Worm (Caenorhabditis elegans) whole organism, young adult: ENCODE data around the gene tbg-1.

Experiments used
- B0035.1 ChIP-seq: sonication (generic microtip); optimal IDR thresholded peaks from 2 replicates; lab custom pipeline; 2016; ENCODE audit warnings: missing genetic modification characterization, mild to moderate bottlenecking, missing compliant biosample characterization, missing genotype, missing genetic modification reagents
- B0261.1 ChIP-seq: sonication (generic microtip); optimal IDR thresholded peaks from 2 replicates; lab custom pipeline; 2016; ENCODE audit warnings: mild to moderate bottlenecking, missing genetic modification characterization, moderate library complexity, missing compliant biosample characterization
- C17E4.6 ChIP-seq: fragments of 200-800 bp; sonication (Bioruptor generic); IDR thresholded peaks from 2 replicates; pipeline ENCODE4 v1.3.6; 2022; ENCODE audit warnings: missing genetic modification reagents, missing genetic modification characterization, missing compliant biosample characterization
- D2030.7 ChIP-seq: fragments of 200-800 bp; sonication (Bioruptor generic); IDR thresholded peaks from 2 replicates; pipeline ENCODE4 v1.3.6; 2022; ENCODE audit warnings: missing genetic modification reagents, missing genetic modification characterization, missing compliant biosample characterization
- F10E7.11 ChIP-seq: sonication (generic microtip); optimal IDR thresholded peaks from 2 replicates; lab custom pipeline; 2017; ENCODE audit warnings: mild to moderate bottlenecking, missing genetic modification characterization, moderate library complexity, missing compliant biosample characterization
- F23B12.7 ChIP-seq: sonication (generic microtip); optimal IDR thresholded peaks from 2 replicates; lab custom pipeline; 2017; ENCODE audit warnings: missing genetic modification characterization, mild to moderate bottlenecking, missing compliant biosample characterization, antibody characterized with exemption, moderate library complexity; ENCODE audit not compliant: insufficient read depth
- F39B2.1 ChIP-seq: fragments of 200-800 bp; sonication (Bioruptor generic); IDR thresholded peaks from 2 replicates; pipeline ENCODE4 v1.3.6; 2022; ENCODE audit warnings: missing genetic modification reagents, missing genetic modification characterization, missing compliant biosample characterization
- K11D2.4 ChIP-seq: fragments of 200-800 bp; sonication (Bioruptor generic); IDR thresholded peaks from 2 replicates; pipeline ENCODE4 v1.3.6; 2022; ENCODE audit warnings: missing genetic modification reagents, missing genetic modification characterization, missing compliant biosample characterization
- T07F8.4 ChIP-seq: sonication (generic microtip); optimal IDR thresholded peaks from 2 replicates; lab custom pipeline; 2016; ENCODE audit warnings: mild to moderate bottlenecking, missing genetic modification characterization, moderate library complexity, missing compliant biosample characterization
- T26A5.8 ChIP-seq: sonication (generic microtip); optimal IDR thresholded peaks from 2 replicates; lab custom pipeline; 2016; ENCODE audit warnings: missing genetic modification characterization, missing compliant biosample characterization
- Y56A3A.18 ChIP-seq: fragments of 200-800 bp; sonication (Bioruptor generic); IDR thresholded peaks from 2 replicates; pipeline ENCODE4 v1.3.6; 2022; ENCODE audit warnings: missing genetic modification reagents, missing genetic modification characterization, missing compliant biosample characterization
- Y67H2A.10 ChIP-seq: fragments of 200-800 bp; sonication (Bioruptor generic); conservative IDR thresholded peaks from 2 replicates; pipeline ENCODE4 v1.3.6; 2022; ENCODE audit warnings: missing genetic modification reagents, missing genetic modification characterization, missing compliant biosample characterization
- Y79H2A.3 ChIP-seq: fragments of 200-800 bp; sonication (Bioruptor generic); conservative IDR thresholded peaks from 2 replicates; pipeline ENCODE4 v1.3.6; 2022; ENCODE audit warnings: missing genetic modification reagents, missing genetic modification characterization, missing compliant biosample characterization
- akir-1 ChIP-seq: fragments of 200-800 bp; sonication (Bioruptor generic); optimal IDR thresholded peaks from 2 replicates; lab custom pipeline; 2018; ENCODE audit warnings: mild to moderate bottlenecking, missing genetic modification characterization, moderate library complexity, missing compliant biosample characterization
- ama-1 ChIP-seq, 3 experiments: fragments of 150-350 bp in 1 of 3; sonication (generic microtip) in 2 of 3; optimal IDR thresholded peaks; 2 replicates each; lab custom pipeline; 2014 to 2018; ENCODE audit warnings: missing biosample characterization in 2 of 3, missing genetic modification characterization in 2 of 3, missing genetic modification reagents in 2 of 3
- aptf-3 ChIP-seq: fragments of 200-800 bp; sonication (Bioruptor generic); IDR thresholded peaks from 2 replicates; pipeline ENCODE4 v1.3.6; 2022; ENCODE audit warnings: missing genetic modification characterization, missing compliant biosample characterization
- atf-7 ChIP-seq: sonication (generic microtip); optimal IDR thresholded peaks from 2 replicates; lab custom pipeline; 2017; ENCODE audit warnings: mild to moderate bottlenecking, missing genetic modification characterization, missing compliant biosample characterization
- bed-1 ChIP-seq: fragments of 200-800 bp; sonication (Bioruptor generic); IDR thresholded peaks from 2 replicates; pipeline ENCODE4 v1.3.6; 2022; ENCODE audit warnings: missing genetic modification reagents, missing genetic modification characterization, missing compliant biosample characterization
- bed-2 ChIP-seq: fragments of 200-800 bp; sonication (Bioruptor generic); IDR thresholded peaks from 2 replicates; pipeline ENCODE4 v1.3.6; 2022; ENCODE audit warnings: missing genetic modification reagents, missing genetic modification characterization, missing compliant biosample characterization
- cebp-1 ChIP-seq, 2 experiments: fragments of 200-800 bp in 1 of 2; sonication (Bioruptor generic) in 1 of 2; sonication (generic microtip) in 1 of 2; IDR thresholded peaks in 1 of 2; optimal IDR thresholded peaks in 1 of 2; 2 replicates each; pipeline versions ENCODE4 v1.3.6 to Lab custom; 2017 to 2022; ENCODE audit warnings: missing compliant biosample characterization in 2 of 2, missing genetic modification characterization in 2 of 2, mild to moderate bottlenecking in 1 of 2, missing genetic modification reagents in 1 of 2, moderate library complexity in 1 of 2
- ceh-100 ChIP-seq: fragments of 200-800 bp; sonication (Bioruptor generic); IDR thresholded peaks from 2 replicates; pipeline ENCODE4 v1.3.6; 2022; ENCODE audit warnings: missing genetic modification reagents, missing genetic modification characterization, missing compliant biosample characterization
- ceh-27 ChIP-seq: fragments of 200-800 bp; sonication (Bioruptor generic); optimal IDR thresholded peaks from 2 replicates; lab custom pipeline; 2018; ENCODE audit warnings: mild to moderate bottlenecking, missing genetic modification characterization, moderate library complexity, missing compliant biosample characterization
- ceh-40 ChIP-seq: fragments of 200-800 bp; sonication (Bioruptor generic); IDR thresholded peaks from 2 replicates; pipeline ENCODE4 v1.3.6; 2022; ENCODE audit warnings: missing genetic modification characterization, missing compliant biosample characterization
- ceh-58 ChIP-seq: fragments of 200-800 bp; sonication (Bioruptor generic); IDR thresholded peaks from 2 replicates; pipeline ENCODE4 v1.3.6; 2022; ENCODE audit warnings: missing genetic modification characterization, missing compliant biosample characterization
- ceh-91 ChIP-seq: fragments of 200-800 bp; sonication (Bioruptor generic); IDR thresholded peaks from 2 replicates; pipeline ENCODE4 v1.3.6; 2022; ENCODE audit warnings: missing genetic modification reagents, missing genetic modification characterization, missing compliant biosample characterization
- die-1 ChIP-seq: sonication (generic microtip); optimal IDR thresholded peaks from 2 replicates; lab custom pipeline; 2016; ENCODE audit warnings: missing genotype, mild to moderate bottlenecking, missing genetic modification characterization, missing compliant biosample characterization
- hlh-26 ChIP-seq: fragments of 200-800 bp; sonication (Bioruptor generic); conservative IDR thresholded peaks from 2 replicates; pipeline ENCODE4 v1.3.6; 2022; ENCODE audit warnings: missing genetic modification reagents, missing genetic modification characterization, missing compliant biosample characterization
- hmg-1.2 ChIP-seq: fragments of 200-800 bp; sonication (Bioruptor generic); IDR thresholded peaks from 2 replicates; pipeline ENCODE4 v1.3.6; 2022; ENCODE audit warnings: missing genetic modification reagents, missing genetic modification characterization, missing compliant biosample characterization
- hrde-1 ChIP-seq: sonication (generic microtip); optimal IDR thresholded peaks from 2 replicates; lab custom pipeline; 2016; ENCODE audit warnings: missing genetic modification characterization, mild to moderate bottlenecking, missing compliant biosample characterization, moderate library complexity, missing genotype, missing genetic modification reagents, borderline replicate concordance
- hsf-1 ChIP-seq: fragments of 200-800 bp; sonication (Bioruptor generic); IDR thresholded peaks from 2 replicates; pipeline ENCODE4 v1.3.6; 2022; ENCODE audit warnings: missing genetic modification reagents, missing genetic modification characterization, missing compliant biosample characterization
- lag-1 ChIP-seq: fragments of 200-800 bp; sonication (Bioruptor generic); IDR thresholded peaks from 2 replicates; pipeline ENCODE4 v1.3.6; 2022; ENCODE audit warnings: missing genetic modification reagents, missing genetic modification characterization, missing compliant biosample characterization
- let-607 ChIP-seq, 2 experiments: fragments of 200-800 bp in 1 of 2; sonication (Bioruptor generic) in 1 of 2; sonication (generic microtip) in 1 of 2; optimal IDR thresholded peaks; 2 replicates each; lab custom pipeline; 2016 to 2018; ENCODE audit warnings: mild to moderate bottlenecking in 2 of 2, missing compliant biosample characterization in 2 of 2, missing genetic modification characterization in 2 of 2, moderate library complexity in 2 of 2, missing genotype in 1 of 2
- madf-10 ChIP-seq: sonication (generic microtip); optimal IDR thresholded peaks from 2 replicates; lab custom pipeline; 2016; ENCODE audit warnings: mild to moderate bottlenecking, missing genetic modification characterization, missing compliant biosample characterization
- madf-8 ChIP-seq: fragments of 200-800 bp; sonication (Bioruptor generic); conservative IDR thresholded peaks from 2 replicates; pipeline ENCODE4 v1.3.6; 2022; ENCODE audit warnings: missing genetic modification reagents, missing genetic modification characterization, missing compliant biosample characterization
- mel-28 ChIP-seq: sonication (generic microtip); optimal IDR thresholded peaks from 2 replicates; lab custom pipeline; 2016; ENCODE audit warnings: borderline replicate concordance, mild to moderate bottlenecking, missing genetic modification characterization, missing compliant biosample characterization
- nhr-80 ChIP-seq: sonication (generic microtip); optimal IDR thresholded peaks from 2 replicates; lab custom pipeline; 2016; ENCODE audit warnings: missing genetic modification characterization, missing compliant biosample characterization
- nhr-90 ChIP-seq: sonication (generic microtip); optimal IDR thresholded peaks from 2 replicates; lab custom pipeline; 2016; ENCODE audit warnings: missing genotype, mild to moderate bottlenecking, missing genetic modification characterization, missing compliant biosample characterization
- rec-8 ChIP-seq, 2 experiments: sonication (generic microtip); optimal IDR thresholded peaks; 2 replicates each; lab custom pipeline; 2016; ENCODE audit warnings: mild to moderate bottlenecking in 2 of 2, missing genetic modification characterization in 2 of 2, missing genetic modification reagents in 2 of 2, missing genotype in 2 of 2, missing biosample characterization in 1 of 2, missing compliant biosample characterization in 1 of 2, moderate library complexity in 1 of 2
- rpc-1 ChIP-seq, 2 experiments: fragments of 150-350 bp in 1 of 2; sonication (generic microtip) in 1 of 2; optimal IDR thresholded peaks; 2 replicates each; lab custom pipeline; 2014 to 2018; ENCODE audit warnings: missing biosample characterization in 1 of 2, missing genetic modification characterization in 1 of 2, missing genetic modification reagents in 1 of 2, missing genotype in 1 of 2
- snpc-1.1 ChIP-seq: sonication (generic microtip); optimal IDR thresholded peaks from 2 replicates; lab custom pipeline; 2017; ENCODE audit warnings: missing genetic modification characterization, mild to moderate bottlenecking, missing compliant biosample characterization, antibody characterized with exemption, moderate library complexity, missing genotype, missing genetic modification reagents; ENCODE audit not compliant: insufficient read depth
- snpc-4 ChIP-seq, 5 experiments: fragments of 150-350 bp in 1 of 5; sonication (generic microtip) in 4 of 5; optimal IDR thresholded peaks; 2 replicates each; lab custom pipeline; 2014 to 2018; ENCODE audit warnings: missing genetic modification characterization in 5 of 5, missing biosample characterization in 3 of 5, antibody characterized with exemption in 2 of 5, mild to moderate bottlenecking in 2 of 5, missing compliant biosample characterization in 2 of 5, missing genotype in 2 of 5, moderate library complexity in 2 of 5, missing genetic modification reagents in 1 of 5
- tlf-1 ChIP-seq: fragments of 200-800 bp; sonication (Bioruptor generic); optimal IDR thresholded peaks from 2 replicates; lab custom pipeline; 2018; ENCODE audit warnings: mild to moderate bottlenecking, missing genetic modification characterization, missing compliant biosample characterization
- ztf-18 ChIP-seq: sonication (generic microtip); optimal IDR thresholded peaks from 2 replicates; lab custom pipeline; 2016; ENCODE audit warnings: missing genotype, mild to moderate bottlenecking, missing genetic modification characterization, missing compliant biosample characterization
- ztf-25 ChIP-seq: fragments of 200-800 bp; sonication (Bioruptor generic); IDR thresholded peaks from 2 replicates; pipeline ENCODE4 v1.3.6; 2022; ENCODE audit warnings: missing genetic modification reagents, missing genetic modification characterization, missing compliant biosample characterization
- ztf-26 ChIP-seq: sonication (generic microtip); optimal IDR thresholded peaks from 2 replicates; lab custom pipeline; 2017; ENCODE audit warnings: missing genetic modification characterization, missing compliant biosample characterization

tbg-1 gene

DNA sequence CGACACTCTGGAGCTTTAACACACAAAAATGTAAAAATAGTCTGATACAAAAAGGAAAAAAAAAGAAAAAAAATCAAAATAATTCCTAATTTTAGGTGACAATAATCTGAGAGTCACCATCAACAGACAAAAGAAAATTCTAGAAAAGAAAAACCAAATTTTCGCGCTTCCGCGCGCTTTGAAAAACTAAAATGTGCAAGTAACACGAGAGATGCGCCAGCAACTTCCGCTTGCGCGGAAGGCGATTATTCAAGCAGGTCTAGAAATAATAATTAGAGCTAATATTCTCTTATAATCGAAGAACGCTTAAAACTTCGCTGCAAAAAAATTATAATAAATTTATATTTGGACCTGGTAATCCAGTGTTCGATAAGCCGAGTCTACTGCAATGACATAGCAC lies 12.0 kb downstream of the tbg-1 start (continued):
- no peak for TF ChIP-seq atf-7 (tag; lab: Kevin White, UChicago)
- no peak for TF ChIP-seq F10E7.11 (tag; lab: Kevin White, UChicago)
- peak; percentile 85 for TF ChIP-seq ceh-100 (GFP tag; lab: Robert Waterston, UW)
- peak; percentile 16 for TF ChIP-seq die-1 (tag; lab: Kevin White, UChicago)
- TF ChIP-seq ztf-26, result no peak
- no peak for TF ChIP-seq let-607 (tag; optimal IDR thresholded peaks at IDR 0.05; lab: Kevin White, UChicago)
- no peak for TF ChIP-seq nhr-90
- no peak for TF ChIP-seq B0261.1 (tag; lab: Kevin White, UChicago)
- no peak for TF ChIP-seq ceh-58 (GFP tag; lab: Robert Waterston, UW)
- peak; percentile 72; the same call in 1 of the 2 replicates for TF ChIP-seq F39B2.1 (GFP tag; lab: Robert Waterston, UW)
- TF ChIP-seq Y67H2A.10 (GFP tag; lab: Robert Waterston, UW), result peak; percentile 81; the same call in 1 of the 2 replicates
- peak; percentile 91 for TF ChIP-seq hrde-1 (tag; lab: Kevin White, UChicago)
- no peak for TF ChIP-seq bed-2 (GFP tag; lab: Robert Waterston, UW)
- TF ChIP-seq akir-1 (GFP tag; lab: Kevin White, UChicago), result no peak
- TF ChIP-seq hlh-26, result no peak
- peak; percentile 15 for TF ChIP-seq rpc-1 (optimal IDR thresholded peaks at IDR 0.05; lab: Kevin White, UChicago)
- TF ChIP-seq rpc-1 (tag; optimal IDR thresholded peaks at IDR 0.05; lab: Kevin White, UChicago), result no peak
- TF ChIP-seq ceh-27 (GFP tag; lab: Kevin White, UChicago), result no peak
- TF ChIP-seq bed-1 (GFP tag; lab: Robert Waterston, UW), result 0 out of 2 replicates have a peak, but pooled peaks have one; percentile 25
- TF ChIP-seq Y79H2A.3 (GFP tag; lab: Robert Waterston, UW), result peak; percentile 97
- peak in 1 of 2 experiments; percentile 17 for TF ChIP-seq rec-8 (tag; optimal IDR thresholded peaks at IDR 0.05; lab: Kevin White, UChicago)
- TF ChIP-seq ceh-91, result peak; percentile 100
- peak; percentile 98 for TF ChIP-seq C17E4.6 (GFP tag; lab: Robert Waterston, UW)
- TF ChIP-seq madf-8 (GFP tag; lab: Robert Waterston, UW), result peak; percentile 100
- no peak for TF ChIP-seq cebp-1 (GFP tag; IDR thresholded peaks at IDR 0.05; lab: Robert Waterston, UW)
- peak; percentile 33 for TF ChIP-seq cebp-1 (tag; optimal IDR thresholded peaks at IDR 0.05; lab: Kevin White, UChicago)
- no peak for TF ChIP-seq lag-1 (GFP tag; lab: Robert Waterston, UW)
- TF ChIP-seq D2030.7 (GFP tag; lab: Robert Waterston, UW), result peak; percentile 99
- TF ChIP-seq ama-1 (optimal IDR thresholded peaks at IDR 0.05; lab: Kevin White, UChicago), result no peak
- TF ChIP-seq ama-1 (GFP tag; optimal IDR thresholded peaks at IDR 0.05; lab: Kevin White, UChicago), result peak in 1 of 2 experiments; percentile 42
- TF ChIP-seq hmg-1.2 (GFP tag; lab: Robert Waterston, UW), result peak; percentile 85
- TF ChIP-seq mel-28 (tag; lab: Kevin White, UChicago), result no peak
- TF ChIP-seq hsf-1 (GFP tag; lab: Robert Waterston, UW), result peak; percentile 100
- peak; percentile 98 for TF ChIP-seq tlf-1 (GFP tag; lab: Kevin White, UChicago)
- no peak for TF ChIP-seq T07F8.4 (tag; lab: Kevin White, UChicago)
- peak; percentile 83 for TF ChIP-seq snpc-1.1
- TF ChIP-seq snpc-4 (GFP tag; optimal IDR thresholded peaks at IDR 0.05; lab: Kevin White, UChicago), result peak; percentile 52
- TF ChIP-seq snpc-4 (tag; optimal IDR thresholded peaks at IDR 0.05; lab: Kevin White, UChicago), result peak; percentile 54 to 86 (median 70)
- peak; percentile 3 for TF ChIP-seq T26A5.8 (tag; lab: Kevin White, UChicago)
- TF ChIP-seq B0035.1 (tag; lab: Kevin White, UChicago), result no peak
- TF ChIP-seq nhr-80 (tag; lab: Kevin White, UChicago), result no peak
- TF ChIP-seq ztf-25 (GFP tag; lab: Robert Waterston, UW), result no peak
- TF ChIP-seq ztf-18 (tag; lab: Kevin White, UChicago), result peak; percentile 99
- peak; percentile 42 for TF ChIP-seq F23B12.7 (tag; lab: Kevin White, UChicago)
- TF ChIP-seq madf-10 (tag; lab: Kevin White, UChicago), result no peak
- TF ChIP-seq K11D2.4 (GFP tag; lab: Robert Waterston, UW), result 0 out of 2 replicates have a peak, but pooled peaks have one; percentile 21
- 0 out of 2 replicates have a peak, but pooled peaks have one; percentile 48 for TF ChIP-seq ceh-40 (GFP tag; lab: Robert Waterston, UW)
- TF ChIP-seq Y56A3A.18 (GFP tag; lab: Robert Waterston, UW), result 0 out of 2 replicates have a peak, but pooled peaks have one; percentile 45
- TF ChIP-seq aptf-3, result no peak
